Fruit fly (Drosophila melanogaster) whole organism, embryonic: ENCODE results near the gene Ogdh.
A peak's percentile ranks its signal among the peaks of the same experiment; 100 is the strongest.

Experiments used
- Adf1 ChIP-seq: fragments of 200-800 bp; sonication (Bioruptor generic); IDR thresholded peaks from 2 replicates; pipeline ENCODE4 v1.3.6; 2022; ENCODE audit warnings: missing biosample characterization, missing genetic modification characterization
- CG10267 ChIP-seq: fragments of 200-800 bp; sonication (Bioruptor generic); optimal IDR thresholded peaks from 2 replicates; lab custom pipeline; 2018; ENCODE audit warnings: missing biosample characterization, mild to moderate bottlenecking, missing genetic modification characterization, moderate library complexity
- CG10543 ChIP-seq: fragments of 200-800 bp; sonication (Bioruptor generic); optimal IDR thresholded peaks from 3 replicates; lab custom pipeline; 2017; ENCODE audit warnings: missing biosample characterization, mild to moderate bottlenecking, missing genetic modification characterization, moderate library complexity
- CG11093 ChIP-seq: fragments of 200-800 bp; sonication (Bioruptor generic); IDR thresholded peaks from 3 replicates; pipeline ENCODE4 v1.3.6; 2022; ENCODE audit warnings: missing biosample characterization, missing genetic modification characterization
- CG12236 ChIP-seq: fragments of 200-800 bp; sonication (Bioruptor generic); optimal IDR thresholded peaks from 2 replicates; lab custom pipeline; 2016; ENCODE audit warnings: missing biosample characterization, missing genetic modification characterization
- CG14710 ChIP-seq: fragments of 200-800 bp; sonication (Bioruptor generic); optimal IDR thresholded peaks from 3 replicates; lab custom pipeline; 2019; ENCODE audit warnings: missing biosample characterization, mild to moderate bottlenecking, missing genetic modification characterization, moderate library complexity
- CG14860 ChIP-seq: fragments of 200-800 bp; sonication (Bioruptor generic); IDR thresholded peaks from 3 replicates; pipeline ENCODE4 v1.3.6; 2022; ENCODE audit warnings: missing biosample characterization, missing genetic modification characterization; ENCODE audit not compliant: partially characterized antibody
- CG15269 ChIP-seq: fragments of 200-800 bp; sonication (Bioruptor generic); optimal IDR thresholded peaks from 2 replicates; lab custom pipeline; 2018; ENCODE audit warnings: missing biosample characterization, mild to moderate bottlenecking, missing genetic modification characterization, moderate library complexity
- CG1647 ChIP-seq: fragments of 200-800 bp; sonication (Bioruptor generic); optimal IDR thresholded peaks from 3 replicates; lab custom pipeline; 2016; ENCODE audit warnings: missing biosample characterization, missing genetic modification characterization
- CG2129 ChIP-seq: fragments of 200-800 bp; sonication (Bioruptor generic); IDR thresholded peaks from 2 replicates; pipeline ENCODE4 v1.3.6; 2022; ENCODE audit warnings: missing biosample characterization, missing genetic modification characterization; ENCODE audit not compliant: partially characterized antibody
- CG2678 ChIP-seq: fragments of 200-800 bp; sonication (Bioruptor generic); optimal IDR thresholded peaks from 3 replicates; lab custom pipeline; 2019; ENCODE audit warnings: missing biosample characterization, mild to moderate bottlenecking, missing genetic modification characterization, moderate library complexity
- CG31224 ChIP-seq: fragments of 200-800 bp; sonication (Bioruptor generic); IDR thresholded peaks from 2 replicates; pipeline ENCODE4 v1.3.6; 2022; ENCODE audit warnings: missing biosample characterization, missing genetic modification characterization
- CG31388 ChIP-seq: fragments of 200-800 bp; sonication (Bioruptor generic); optimal IDR thresholded peaks from 2 replicates; lab custom pipeline; 2016; ENCODE audit warnings: missing biosample characterization, missing genetic modification characterization
- CG3163 ChIP-seq: fragments of 200-800 bp; sonication (Bioruptor generic); optimal IDR thresholded peaks from 3 replicates; lab custom pipeline; 2016; ENCODE audit warnings: missing biosample characterization, missing genetic modification characterization
- CG4404 ChIP-seq: fragments of 200-800 bp; sonication (Bioruptor generic); IDR thresholded peaks from 2 replicates; pipeline ENCODE4 v1.3.6; 2022; ENCODE audit warnings: missing biosample characterization, missing genetic modification characterization
- CG4730 ChIP-seq: fragments of 200-800 bp; sonication (Bioruptor generic); IDR thresholded peaks from 2 replicates; pipeline ENCODE4 v1.3.6; 2022; ENCODE audit warnings: missing biosample characterization, missing genetic modification characterization
- CG8765 ChIP-seq: fragments of 200-800 bp; sonication (Bioruptor generic); IDR thresholded peaks from 2 replicates; pipeline ENCODE4 v1.3.6; 2022; ENCODE audit warnings: missing biosample characterization, missing genetic modification characterization
- CG9876 ChIP-seq: fragments of 200-800 bp; sonication (Bioruptor generic); optimal IDR thresholded peaks from 2 replicates; lab custom pipeline; 2016; ENCODE audit warnings: missing biosample characterization, missing genetic modification characterization
- Chrac-16 ChIP-seq: fragments of 200-800 bp; sonication (Bioruptor generic); optimal IDR thresholded peaks from 3 replicates; lab custom pipeline; 2016; ENCODE audit warnings: missing biosample characterization, missing genetic modification characterization
- Dip3 ChIP-seq: fragments of 200-800 bp; sonication (Bioruptor generic); optimal IDR thresholded peaks from 3 replicates; lab custom pipeline; 2016; ENCODE audit warnings: missing biosample characterization, missing genetic modification characterization
- Dref ChIP-seq: fragments of 200-800 bp; sonication (Bioruptor generic); IDR thresholded peaks from 2 replicates; pipeline ENCODE4 v1.3.6; 2022; ENCODE audit warnings: missing biosample characterization, missing genetic modification characterization
- Drgx ChIP-seq: fragments of 200-800 bp; sonication (Bioruptor generic); IDR thresholded peaks from 2 replicates; pipeline ENCODE4 v1.3.6; 2022; ENCODE audit warnings: missing biosample characterization, missing genetic modification characterization
- E2f2 ChIP-seq: fragments of 200-800 bp; sonication (Bioruptor generic); IDR thresholded peaks from 2 replicates; pipeline ENCODE4 v1.3.6; 2022; ENCODE audit warnings: missing biosample characterization, missing genetic modification characterization
- HLH4C ChIP-seq: fragments of 200-800 bp; sonication (Bioruptor generic); IDR thresholded peaks from 3 replicates; pipeline ENCODE4 v1.3.6; 2022; ENCODE audit warnings: missing biosample characterization, missing genetic modification characterization; ENCODE audit not compliant: partially characterized antibody
- HmgZ ChIP-seq: fragments of 200-800 bp; sonication (Bioruptor generic); optimal IDR thresholded peaks from 2 replicates; lab custom pipeline; 2018; ENCODE audit warnings: missing biosample characterization, mild to moderate bottlenecking, missing genetic modification characterization
- Kr ChIP-seq: fragments of 200-800 bp; sonication (Bioruptor generic); optimal IDR thresholded peaks from 2 replicates; lab custom pipeline; 2017; ENCODE audit warnings: missing biosample characterization, mild to moderate bottlenecking, missing genetic modification characterization
- Nf-YA ChIP-seq: fragments of 200-800 bp; sonication (Bioruptor generic); IDR thresholded peaks from 2 replicates; pipeline ENCODE4 v1.3.6; 2022; ENCODE audit warnings: missing biosample characterization, missing genetic modification characterization
- YL-1 ChIP-seq: fragments of 200-800 bp; sonication (Bioruptor generic); optimal IDR thresholded peaks from 3 replicates; lab custom pipeline; 2017; ENCODE audit warnings: missing biosample characterization, mild to moderate bottlenecking, missing genetic modification characterization
- caup ChIP-seq: fragments of 200-800 bp; sonication (Bioruptor generic); optimal IDR thresholded peaks from 3 replicates; lab custom pipeline; 2017; ENCODE audit warnings: missing biosample characterization, mild to moderate bottlenecking, missing genetic modification characterization, moderate library complexity; ENCODE audit not compliant: severe bottlenecking
- chinmo ChIP-seq: fragments of 200-800 bp; sonication (Bioruptor generic); IDR thresholded peaks from 4 replicates; pipeline ENCODE4 v1.3.6; 2022; ENCODE audit warnings: missing biosample characterization, missing genetic modification characterization; ENCODE audit not compliant: partially characterized antibody
- crc ChIP-seq: fragments of 200-800 bp; sonication (Bioruptor generic); optimal IDR thresholded peaks from 2 replicates; lab custom pipeline; 2016; ENCODE audit warnings: missing biosample characterization, missing genetic modification characterization
- dan ChIP-seq: fragments of 200-800 bp; sonication (Bioruptor generic); IDR thresholded peaks from 2 replicates; pipeline ENCODE4 v1.3.6; 2022; ENCODE audit warnings: missing biosample characterization, missing genetic modification characterization
- fd3F ChIP-seq: fragments of 200-800 bp; sonication (Bioruptor generic); optimal IDR thresholded peaks from 2 replicates; lab custom pipeline; 2018; ENCODE audit warnings: missing biosample characterization, mild to moderate bottlenecking, missing genetic modification characterization, moderate library complexity
- grn ChIP-seq: fragments of 200-800 bp; sonication (Bioruptor generic); optimal IDR thresholded peaks from 3 replicates; lab custom pipeline; 2017; ENCODE audit warnings: missing biosample characterization, missing genetic modification characterization
- hkb ChIP-seq, 2 experiments: fragments of 200-800 bp in 1 of 2; fragments of >200 bp in 1 of 2; sonication (Bioruptor generic) in 1 of 2; IDR thresholded peaks in 1 of 2; optimal IDR thresholded peaks in 1 of 2; 2 replicates each; pipeline versions ENCODE4 v1.3.6 to Lab custom; 2017 to 2022; ENCODE audit warnings: missing biosample characterization in 1 of 2, missing genetic modification characterization in 1 of 2
- inv ChIP-seq: fragments of 200-800 bp; sonication (Bioruptor generic); IDR thresholded peaks from 2 replicates; pipeline ENCODE4 v1.3.6; 2022; ENCODE audit warnings: missing biosample characterization, missing genetic modification characterization; ENCODE audit not compliant: partially characterized antibody
- pan ChIP-seq, 4 experiments: fragments of >200 bp in 3 of 4; fragments of 200-800 bp in 1 of 4; sonication (Bioruptor generic) in 1 of 4; optimal IDR thresholded peaks in 3 of 4; IDR thresholded peaks in 1 of 4; 2 replicates each; pipeline versions ENCODE4 v1.3.6 to Lab custom; 2017 to 2022; ENCODE audit warnings: missing biosample characterization in 2 of 4, missing genetic modification characterization in 2 of 4, mixed read lengths in 1 of 4
- peb ChIP-seq: fragments of 200-800 bp; sonication (Bioruptor generic); IDR thresholded peaks from 2 replicates; pipeline ENCODE4 v1.3.6; 2022; ENCODE audit warnings: missing biosample characterization, missing genetic modification characterization
- repo ChIP-seq: fragments of 200-800 bp; sonication (Bioruptor generic); optimal IDR thresholded peaks from 2 replicates; lab custom pipeline; 2016; ENCODE audit warnings: missing biosample characterization, missing genetic modification characterization
- run ChIP-seq: fragments of 200-800 bp; sonication (Bioruptor generic); optimal IDR thresholded peaks from 3 replicates; lab custom pipeline; 2018; ENCODE audit warnings: missing biosample characterization, mild to moderate bottlenecking, missing genetic modification characterization
- shn ChIP-seq: fragments of 200-800 bp; sonication (Bioruptor generic); optimal IDR thresholded peaks from 3 replicates; lab custom pipeline; 2016; ENCODE audit warnings: missing biosample characterization, missing genetic modification characterization
- sima ChIP-seq: fragments of 200-800 bp; sonication (Bioruptor generic); optimal IDR thresholded peaks from 2 replicates; lab custom pipeline; 2016; ENCODE audit warnings: missing biosample characterization, missing genetic modification characterization
- slbo ChIP-seq: fragments of 200-800 bp; sonication (Bioruptor generic); IDR thresholded peaks from 2 replicates; pipeline ENCODE4 v1.3.6; 2022; ENCODE audit warnings: missing biosample characterization, missing genetic modification characterization
- tgo ChIP-seq: fragments of 200-800 bp; sonication (Bioruptor generic); IDR thresholded peaks from 3 replicates; pipeline ENCODE4 v1.3.6; 2022; ENCODE audit warnings: missing biosample characterization, missing genetic modification characterization
- tio ChIP-seq: fragments of 200-800 bp; sonication (Bioruptor generic); optimal IDR thresholded peaks from 2 replicates; lab custom pipeline; 2017; ENCODE audit warnings: missing biosample characterization, missing genetic modification characterization, inconsistent platforms
- usp ChIP-seq: fragments of >200 bp; optimal IDR thresholded peaks from 2 replicates; lab custom pipeline; 2017; ENCODE audit warnings: missing biosample characterization, missing genetic modification characterization
- vvl ChIP-seq: fragments of 200-800 bp; sonication (Bioruptor generic); IDR thresholded peaks from 2 replicates; pipeline ENCODE4 v1.3.6; 2022; ENCODE audit warnings: missing biosample characterization, missing genetic modification characterization
- wor ChIP-seq: fragments of 200-800 bp; sonication (Bioruptor generic); IDR thresholded peaks from 2 replicates; pipeline ENCODE4 v1.3.6; 2022; ENCODE audit warnings: missing biosample characterization, missing genetic modification characterization

Gene Ogdh

DNA sequence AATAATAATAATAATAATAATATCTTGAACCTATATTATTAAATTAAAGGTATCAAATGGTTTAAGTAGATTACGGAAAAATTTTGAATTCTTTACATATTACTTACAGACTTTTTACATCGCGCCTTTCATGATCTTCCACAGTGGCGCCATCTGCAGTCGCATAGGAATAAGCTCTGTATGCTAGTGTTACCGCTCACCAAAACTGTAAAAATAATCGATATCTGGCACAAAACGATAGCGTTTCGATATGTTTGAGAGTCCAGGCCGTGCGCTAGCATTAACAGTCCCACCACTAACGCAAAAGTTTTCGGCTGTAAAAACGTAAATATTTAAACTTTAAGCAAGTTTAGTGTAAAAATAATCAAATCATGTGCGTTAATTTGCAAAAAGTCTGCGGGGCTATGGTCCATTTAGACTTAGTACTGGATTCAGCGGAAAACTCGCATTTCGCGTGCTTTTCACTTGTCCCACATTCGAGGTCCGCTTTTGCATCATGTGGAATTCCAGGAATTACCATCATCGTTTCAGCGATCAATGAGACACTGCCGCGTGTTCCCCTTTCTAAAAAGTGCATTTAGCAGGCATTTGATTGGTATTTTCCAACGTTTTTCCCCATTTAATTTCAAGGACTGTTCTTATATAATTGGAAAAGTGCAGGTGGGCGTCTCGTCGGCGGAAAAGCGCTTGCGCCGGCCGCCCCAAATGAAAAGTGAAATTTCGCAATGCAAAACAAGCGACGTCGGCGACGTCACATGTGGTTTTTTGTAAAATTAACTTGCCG, 789 bp downstream of the Ogdh start (continued):
- TF ChIP-seq CG15269 (tag; lab: Kevin White, UChicago) (peak; percentile 31), HmgZ (peak; percentile 69), Kr (GFP tag; lab: Kevin White, UChicago) (no peak), CG14860 (GFP tag; lab: Robert Waterston, UW) (peak; percentile 78), vvl (peak; percentile 53), CG1647 (GFP tag; lab: Kevin White, UChicago) (no peak), CG11093 (GFP tag; lab: Robert Waterston, UW) (no peak), CG2129 (GFP tag; lab: Robert Waterston, UW) (peak; percentile 62), grn (GFP tag; lab: Kevin White, UChicago) (no peak), pan (optimal IDR thresholded peaks at IDR 0.05; lab: Kevin White, UChicago) (no peak), pan (GFP tag; optimal IDR thresholded peaks at IDR 0.05 in 1 of 2, IDR thresholded peaks at IDR 0.05 in 1 of 2) (no peak), usp (GFP tag; lab: Kevin White, UChicago) (no peak), wor (GFP tag; lab: Robert Waterston, UW) (no peak), slbo (GFP tag; lab: Robert Waterston, UW) (peak; percentile 45; the same call in 1 of the 2 replicates), CG4404 (no peak), chinmo (GFP tag; lab: Robert Waterston, UW) (peak; percentile 85; the same call in 3 of the 4 replicates), peb (GFP tag; lab: Robert Waterston, UW) (no peak), CG2678 (tag; lab: Kevin White, UChicago) (peak; percentile 5), CG9876 (GFP tag; lab: Kevin White, UChicago) (peak; percentile 17), Drgx (GFP tag; lab: Robert Waterston, UW) (no peak), tgo (GFP tag; lab: Robert Waterston, UW) (no peak), HLH4C (GFP tag; lab: Robert Waterston, UW) (peak; percentile 79), CG3163 (peak; percentile 39), shn (GFP tag; lab: Kevin White, UChicago) (no peak), CG31224 (GFP tag; lab: Robert Waterston, UW) (no peak), fd3F (GFP tag; lab: Kevin White, UChicago) (no peak), Chrac-16 (GFP tag; lab: Kevin White, UChicago) (peak; percentile 30), inv (GFP tag; lab: Robert Waterston, UW) (peak; percentile 83), caup (GFP tag; lab: Kevin White, UChicago) (peak; percentile 11), run (tag; lab: Kevin White, UChicago) (no peak), YL-1 (GFP tag; lab: Kevin White, UChicago) (peak; percentile 52), CG12236 (GFP tag; lab: Kevin White, UChicago) (no peak), CG14710 (tag; lab: Kevin White, UChicago) (peak; percentile 56), CG4730 (GFP tag; lab: Robert Waterston, UW) (no peak), Nf-YA (no peak), Dip3 (GFP tag; lab: Kevin White, UChicago) (peak; percentile 2), Adf1 (peak; percentile 11; the same call in 1 of the 2 replicates), E2f2 (GFP tag; lab: Robert Waterston, UW) (peak; percentile 98), CG10543 (GFP tag; lab: Kevin White, UChicago) (no peak), repo (GFP tag; lab: Kevin White, UChicago) (no peak), hkb (optimal IDR thresholded peaks at IDR 0.05; lab: Kevin White, UChicago) (no peak), hkb (GFP tag; IDR thresholded peaks at IDR 0.05; lab: Robert Waterston, UW) (peak; percentile 35; the same call in 1 of the 2 replicates), CG10267 (tag; lab: Kevin White, UChicago) (peak; percentile 46), Dref (GFP tag; lab: Robert Waterston, UW) (peak; percentile 90), CG8765 (GFP tag; lab: Robert Waterston, UW) (no peak), tio (GFP tag; lab: Kevin White, UChicago) (no peak), CG31388 (no peak), dan (GFP tag; lab: Robert Waterston, UW) (no peak), crc (GFP tag; lab: Kevin White, UChicago) (no peak), sima (GFP tag; lab: Kevin White, UChicago) (no peak)
